Worm (Caenorhabditis elegans) whole organism, late embryonic: ENCODE data around the gene natb-1.
A peak's percentile ranks its signal among the peaks of the same experiment; 100 is the strongest.

ENCODE experiments used
- ceh-14 ChIP-seq: sonication (generic microtip); optimal IDR thresholded peaks from 2 replicates; lab custom pipeline; 2016; ENCODE audit warnings: missing genotype, missing genetic modification characterization, missing compliant biosample characterization
- dmd-4 ChIP-seq: sonication (generic microtip); optimal IDR thresholded peaks from 2 replicates; lab custom pipeline; 2016; ENCODE audit warnings: borderline replicate concordance, missing genetic modification characterization, missing compliant biosample characterization
- gmeb-2 ChIP-seq: sonication (generic microtip); optimal IDR thresholded peaks from 2 replicates; lab custom pipeline; 2016; ENCODE audit warnings: missing genetic modification characterization, inconsistent platforms, missing compliant biosample characterization
- rnt-1 ChIP-seq: sonication (generic microtip); optimal IDR thresholded peaks from 2 replicates; lab custom pipeline; 2016; ENCODE audit warnings: missing genetic modification characterization, missing compliant biosample characterization
- sdc-2 ChIP-seq: sonication (generic microtip); optimal IDR thresholded peaks from 2 replicates; lab custom pipeline; 2016; ENCODE audit warnings: missing genotype, missing genetic modification characterization, missing compliant biosample characterization

- TF ChIP-seq rnt-1 (peak; percentile 58), ceh-14 (peak; percentile 77), sdc-2 (tag; lab: Kevin White, UChicago) (peak; percentile 29), dmd-4 (tag; lab: Kevin White, UChicago) (no peak), gmeb-2 (tag; lab: Kevin White, UChicago) (no peak)
Measured at ce11 chrV:8000929-8001513, 17.8 kb upstream of the natb-1 start, which contains the start of gene Y97E10AR.1.
